Fruit fly (Drosophila melanogaster): Measurements from ENCODE around the gene nej.

Gene nej

DNA sequence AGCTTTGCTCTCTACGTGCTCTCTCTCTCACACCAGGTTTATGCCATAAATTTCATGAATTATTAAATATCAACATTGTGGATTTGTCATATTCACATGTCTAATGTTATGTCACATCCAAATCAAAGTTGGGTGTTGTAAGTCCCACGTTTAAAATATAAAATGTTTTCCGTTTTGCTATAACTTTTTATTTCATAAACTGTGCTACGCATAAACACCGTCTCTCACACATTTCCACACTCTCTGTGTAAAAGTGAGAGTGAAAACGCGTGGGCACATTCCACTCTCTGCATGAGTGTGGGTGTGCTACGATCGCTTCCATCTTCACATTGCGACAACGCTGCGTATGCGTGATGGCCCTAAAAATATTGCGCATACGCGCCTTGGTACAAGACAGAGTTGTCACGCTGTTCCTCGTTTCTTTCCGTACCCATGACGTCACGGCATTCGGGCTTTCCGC, 46.1 kb downstream of the nej start (continued):
- TF ChIP-seq HmgZ (tag; optimal IDR thresholded peaks at IDR 0.05) (peak; percentile 99), sr (GFP tag; IDR thresholded peaks at IDR 0.05) (peak; percentile 96), ems (GFP tag; optimal IDR thresholded peaks at IDR 0.05) (peak; percentile 96), Lhr (GFP tag; optimal IDR thresholded peaks at IDR 0.05) (peak; percentile 62), pros (GFP tag; optimal IDR thresholded peaks at IDR 0.05) (peak; percentile 72), sisA (GFP tag; IDR thresholded peaks at IDR 0.05) (peak; percentile 76), CG12299 (tag; optimal IDR thresholded peaks at IDR 0.05) (peak; percentile 99), Trl (optimal IDR thresholded peaks at IDR 0.05) (peak; percentile 57 to 93), Trl (GFP tag; optimal IDR thresholded peaks at IDR 0.05) (peak; percentile 95), CG2875 (GFP tag; optimal IDR thresholded peaks at IDR 0.05) (peak; percentile 85), tgo (GFP tag; IDR thresholded peaks at IDR 0.05) (peak; percentile 94), en (GFP tag; optimal IDR thresholded peaks at IDR 0.05) (peak; percentile 91), CrebB (tag; optimal IDR thresholded peaks at IDR 0.05) (peak; percentile 99), Nf-YA (GFP tag; IDR thresholded peaks at IDR 0.05) (peak; percentile 94), YL-1 (GFP tag; optimal IDR thresholded peaks at IDR 0.05) (peak; percentile 85), CG32772 (GFP tag; IDR thresholded peaks at IDR 0.05) (peak; percentile 81), HLH3B (GFP tag; IDR thresholded peaks at IDR 0.05) (peak; percentile 96), p53 (GFP tag; optimal IDR thresholded peaks at IDR 0.05) (peak; percentile 85), Rfx (GFP tag; IDR thresholded peaks at IDR 0.05) (peak; percentile 98), CG4404 (GFP tag; IDR thresholded peaks at IDR 0.05) (peak; percentile 59), Elba2 (GFP tag; optimal IDR thresholded peaks at IDR 0.05) (no peak), Ssrp (tag; optimal IDR thresholded peaks at IDR 0.05) (peak; percentile 91), CG11695 (GFP tag; IDR thresholded peaks at IDR 0.05) (peak; percentile 97), sd (tag; optimal IDR thresholded peaks at IDR 0.05) (peak; percentile 92), CG16779 (GFP tag; IDR thresholded peaks at IDR 0.05) (peak; percentile 93), CG3838 (GFP tag; optimal IDR thresholded peaks at IDR 0.05) (peak; percentile 81), otp (GFP tag; IDR thresholded peaks at IDR 0.05) (peak; percentile 92), CG4730 (GFP tag; IDR thresholded peaks at IDR 0.05) (peak; percentile 88), eyg (GFP tag; optimal IDR thresholded peaks at IDR 0.05) (peak; percentile 96), CG13424 (tag; optimal IDR thresholded peaks at IDR 0.05) (peak; percentile 99), CG34422 (GFP tag; IDR thresholded peaks at IDR 0.05) (peak; percentile 95), seq (GFP tag; IDR thresholded peaks at IDR 0.05) (peak; percentile 96), GATAe (GFP tag; conservative IDR thresholded peaks at IDR 0.05) (peak; percentile 66; the same call in 1 of the 2 replicates), pfk (GFP tag; optimal IDR thresholded peaks at IDR 0.05) (peak; percentile 76), slbo (GFP tag; IDR thresholded peaks at IDR 0.05) (peak; percentile 95), CG4617 (GFP tag; optimal IDR thresholded peaks at IDR 0.05; ENCODE audit: borderline replicate concordance) (peak; percentile 77), ara (GFP tag; IDR thresholded peaks at IDR 0.05) (peak; percentile 89), sens-2 (GFP tag; IDR thresholded peaks at IDR 0.05) (peak; percentile 93), CG6854 (GFP tag; optimal IDR thresholded peaks at IDR 0.05) (peak; percentile 99), prd (optimal IDR thresholded peaks at IDR 0.05) (no peak), prd (GFP tag; IDR thresholded peaks at IDR 0.05) (peak; percentile 88), ro (GFP tag; IDR thresholded peaks at IDR 0.05) (peak; percentile 51; the same call in 1 of the 2 replicates), chif (GFP tag; optimal IDR thresholded peaks at IDR 0.05) (peak; percentile 89 to 93), cas (GFP tag; IDR thresholded peaks at IDR 0.05) (peak; percentile 91), CG12942 (GFP tag; optimal IDR thresholded peaks at IDR 0.05) (peak; percentile 87), crol (GFP tag; IDR thresholded peaks at IDR 0.05) (no peak), NfI (GFP tag; optimal IDR thresholded peaks at IDR 0.05) (peak; percentile 98), CG5180 (GFP tag; optimal IDR thresholded peaks at IDR 0.05) (peak; percentile 92), zf30C (GFP tag; optimal IDR thresholded peaks at IDR 0.05) (peak; percentile 20), CG7963 (GFP tag; IDR thresholded peaks at IDR 0.05; ENCODE audit: partially characterized antibody) (no peak), pzg (GFP tag; optimal IDR thresholded peaks at IDR 0.05) (peak; percentile 32), BEAF-32 (GFP tag; optimal IDR thresholded peaks at IDR 0.05) (peak; percentile 25)

Measured in whole organism, embryonic.